Fruit fly (Drosophila melanogaster) whole organism, embryonic: ENCODE data around the gene CG46427.

Source experiments
- Abd-B ChIP-seq: fragments of 200-800 bp; sonication (Bioruptor generic); optimal IDR thresholded peaks from 2 replicates; lab custom pipeline; 2018; ENCODE audit warnings: missing biosample characterization, mild to moderate bottlenecking, missing genetic modification characterization, moderate library complexity
- B-H1 ChIP-seq: fragments of 200-800 bp; sonication (Bioruptor generic); IDR thresholded peaks from 3 replicates; pipeline ENCODE4 v1.3.6; 2022; ENCODE audit warnings: missing biosample characterization, missing genetic modification characterization
- B-H2 ChIP-seq: fragments of 200-800 bp; sonication (Bioruptor generic); optimal IDR thresholded peaks from 2 replicates; lab custom pipeline; 2018; ENCODE audit warnings: missing biosample characterization, mild to moderate bottlenecking, missing genetic modification characterization
- CG11695 ChIP-seq: fragments of 200-800 bp; sonication (Bioruptor generic); IDR thresholded peaks from 3 replicates; pipeline ENCODE4 v1.3.6; 2022; ENCODE audit warnings: missing biosample characterization, missing genetic modification characterization
- CG12104 ChIP-seq: fragments of 200-800 bp; sonication (Bioruptor generic); optimal IDR thresholded peaks from 3 replicates; lab custom pipeline; 2016; ENCODE audit warnings: missing biosample characterization, missing genetic modification characterization
- CG12155 ChIP-seq: fragments of 200-800 bp; sonication (Bioruptor generic); optimal IDR thresholded peaks from 3 replicates; lab custom pipeline; 2016; ENCODE audit warnings: missing biosample characterization, missing genetic modification characterization
- CG12659 ChIP-seq: fragments of 200-800 bp; sonication (Bioruptor generic); optimal IDR thresholded peaks from 3 replicates; lab custom pipeline; 2017; ENCODE audit warnings: mild to moderate bottlenecking, missing biosample characterization, missing genetic modification reagents, missing genetic modification characterization
- CG15479 ChIP-seq: fragments of 200-800 bp; sonication (Bioruptor generic); optimal IDR thresholded peaks from 3 replicates; lab custom pipeline; 2019; ENCODE audit warnings: missing biosample characterization, mild to moderate bottlenecking, missing genetic modification characterization, moderate library complexity
- CG1832 ChIP-seq: fragments of 200-800 bp; sonication (Bioruptor generic); optimal IDR thresholded peaks from 2 replicates; lab custom pipeline; 2017; ENCODE audit warnings: missing biosample characterization, mild to moderate bottlenecking, missing genetic modification characterization, inconsistent platforms
- CG2120 ChIP-seq: fragments of 200-800 bp; sonication (Bioruptor generic); optimal IDR thresholded peaks from 3 replicates; lab custom pipeline; 2016; ENCODE audit warnings: missing biosample characterization, missing genetic modification characterization
- CG2678 ChIP-seq: fragments of 200-800 bp; sonication (Bioruptor generic); optimal IDR thresholded peaks from 3 replicates; lab custom pipeline; 2019; ENCODE audit warnings: missing biosample characterization, mild to moderate bottlenecking, missing genetic modification characterization, moderate library complexity
- CG31441 ChIP-seq: fragments of 200-800 bp; sonication (Bioruptor generic); IDR thresholded peaks from 2 replicates; pipeline ENCODE4 v1.3.6; 2022; ENCODE audit warnings: missing biosample characterization, missing genetic modification characterization
- CG34376 ChIP-seq: fragments of 200-800 bp; sonication (Bioruptor generic); optimal IDR thresholded peaks from 2 replicates; lab custom pipeline; 2018; ENCODE audit warnings: missing biosample characterization, mild to moderate bottlenecking, missing genetic modification characterization
- CG4328 ChIP-seq: fragments of 200-800 bp; sonication (Bioruptor generic); optimal IDR thresholded peaks from 3 replicates; lab custom pipeline; 2017; ENCODE audit warnings: missing biosample characterization, missing genetic modification reagents, missing genetic modification characterization
- CG4424 ChIP-seq: fragments of 200-800 bp; sonication (Bioruptor generic); optimal IDR thresholded peaks from 3 replicates; lab custom pipeline; 2016; ENCODE audit warnings: missing biosample characterization, missing genetic modification characterization
- CG7372 ChIP-seq: fragments of 200-800 bp; sonication (Bioruptor generic); IDR thresholded peaks from 2 replicates; pipeline ENCODE4 v1.3.6; 2022; ENCODE audit warnings: missing biosample characterization, missing genetic modification characterization
- CG7786 ChIP-seq: fragments of 200-800 bp; sonication (Bioruptor generic); optimal IDR thresholded peaks from 2 replicates; lab custom pipeline; 2016; ENCODE audit warnings: missing biosample characterization, missing genetic modification characterization
- CG8290 ChIP-seq, 3 experiments: fragments of 200-800 bp; sonication (Bioruptor generic); optimal IDR thresholded peaks; 2 replicates each; lab custom pipeline; 2016 to 2019; ENCODE audit warnings: missing biosample characterization in 3 of 3, missing genetic modification characterization in 3 of 3, mild to moderate bottlenecking in 2 of 3, moderate library complexity in 1 of 3
- CG8478 ChIP-seq: fragments of >200 bp; optimal IDR thresholded peaks from 2 replicates; lab custom pipeline; 2018
- CG8924 ChIP-seq: fragments of 200-800 bp; optimal IDR thresholded peaks from 3 replicates; lab custom pipeline; 2019; ENCODE audit warnings: missing biosample characterization, mild to moderate bottlenecking, missing genetic modification characterization, moderate library complexity
- CG9797 ChIP-seq: fragments of 200-800 bp; sonication (Bioruptor generic); optimal IDR thresholded peaks from 3 replicates; lab custom pipeline; 2018; ENCODE audit warnings: missing biosample characterization, mild to moderate bottlenecking, missing genetic modification characterization
- CG9817 ChIP-seq: fragments of 200-800 bp; sonication (Bioruptor generic); optimal IDR thresholded peaks from 2 replicates; lab custom pipeline; 2018; ENCODE audit warnings: missing biosample characterization, mild to moderate bottlenecking, missing genetic modification characterization, moderate library complexity
- D ChIP-seq, 2 experiments: fragments of 200-800 bp in 1 of 2; fragments of >200 bp in 1 of 2; sonication (Bioruptor generic) in 1 of 2; optimal IDR thresholded peaks; 2 replicates in 1 of 2; 3 replicates in 1 of 2; lab custom pipeline; 2017; ENCODE audit warnings: mild to moderate bottlenecking in 1 of 2, missing biosample characterization in 1 of 2, missing genetic modification characterization in 1 of 2, missing genetic modification reagents in 1 of 2
- Deaf1 ChIP-seq: fragments of 200-800 bp; optimal IDR thresholded peaks from 3 replicates; lab custom pipeline; 2019; ENCODE audit warnings: missing biosample characterization, mild to moderate bottlenecking, missing genetic modification characterization, moderate library complexity
- H15 ChIP-seq: fragments of 200-800 bp; sonication (Bioruptor generic); IDR thresholded peaks from 3 replicates; pipeline ENCODE4 v1.3.6; 2022; ENCODE audit warnings: missing biosample characterization, missing genetic modification characterization
- Hsf ChIP-seq: fragments of 200-800 bp; sonication (Bioruptor generic); optimal IDR thresholded peaks from 3 replicates; lab custom pipeline; 2016; ENCODE audit warnings: missing biosample characterization, missing genetic modification characterization
- Jarid2 ChIP-seq: fragments of 200-800 bp; sonication (Bioruptor generic); optimal IDR thresholded peaks from 3 replicates; lab custom pipeline; 2017; ENCODE audit warnings: mild to moderate bottlenecking, missing biosample characterization, missing genetic modification reagents, missing genetic modification characterization
- Meics ChIP-seq: fragments of 200-800 bp; sonication (Bioruptor generic); optimal IDR thresholded peaks from 2 replicates; lab custom pipeline; 2017; ENCODE audit warnings: missing biosample characterization, mild to moderate bottlenecking, missing genetic modification characterization
- Optix ChIP-seq: fragments of 200-800 bp; sonication (Bioruptor generic); IDR thresholded peaks from 3 replicates; pipeline ENCODE4 v1.3.6; 2022; ENCODE audit warnings: missing biosample characterization, missing genetic modification characterization
- Pdp1 ChIP-seq, 2 experiments: fragments of 200-800 bp; sonication (Bioruptor generic); optimal IDR thresholded peaks; 3 replicates each; lab custom pipeline; 2016; ENCODE audit warnings: missing biosample characterization in 2 of 2, missing genetic modification characterization in 2 of 2, mild to moderate bottlenecking in 1 of 2, moderate library complexity in 1 of 2
- Sox100B ChIP-seq: fragments of 200-800 bp; sonication (Bioruptor generic); optimal IDR thresholded peaks from 3 replicates; lab custom pipeline; 2018; ENCODE audit warnings: missing biosample characterization, mild to moderate bottlenecking, missing genetic modification characterization
- Ssrp ChIP-seq: fragments of 200-800 bp; sonication (Bioruptor generic); optimal IDR thresholded peaks from 2 replicates; lab custom pipeline; 2018; ENCODE audit warnings: missing biosample characterization, mild to moderate bottlenecking, missing genetic modification characterization, moderate library complexity
- Stat92E ChIP-seq, 3 experiments: fragments of >200 bp in 2 of 3; fragments of 200-800 bp in 1 of 3; sonication (Bioruptor generic) in 1 of 3; optimal IDR thresholded peaks; 2 replicates each; lab custom pipeline; 2017 to 2019; ENCODE audit warnings: missing biosample characterization in 3 of 3, missing genetic modification characterization in 3 of 3, mild to moderate bottlenecking in 1 of 3, moderate library complexity in 1 of 3
- Tbp ChIP-seq: fragments of >200 bp; optimal IDR thresholded peaks from 2 replicates; lab custom pipeline; 2018; ENCODE audit warnings: missing biosample characterization, missing genetic modification characterization
- ato ChIP-seq: fragments of 200-800 bp; sonication (Bioruptor generic); IDR thresholded peaks from 2 replicates; pipeline ENCODE4 v1.3.6; 2022; ENCODE audit warnings: missing biosample characterization, missing genetic modification characterization; ENCODE audit not compliant: partially characterized antibody
- bigmax ChIP-seq: fragments of 200-800 bp; sonication (Bioruptor generic); optimal IDR thresholded peaks from 2 replicates; lab custom pipeline; 2018; ENCODE audit warnings: missing biosample characterization, mild to moderate bottlenecking, missing genetic modification characterization
- ems ChIP-seq: fragments of 200-800 bp; sonication (Bioruptor generic); optimal IDR thresholded peaks from 3 replicates; lab custom pipeline; 2016; ENCODE audit warnings: missing biosample characterization, missing genetic modification characterization
- gt ChIP-seq: fragments of 200-800 bp; sonication (Bioruptor generic); IDR thresholded peaks from 2 replicates; pipeline ENCODE4 v1.3.6; 2022; ENCODE audit warnings: missing biosample characterization, missing genetic modification characterization
- hbn ChIP-seq: fragments of 200-800 bp; sonication (Bioruptor generic); IDR thresholded peaks from 2 replicates; pipeline ENCODE4 v1.3.6; 2022; ENCODE audit warnings: missing biosample characterization, missing genetic modification characterization; ENCODE audit not compliant: partially characterized antibody
- hkb ChIP-seq, 2 experiments: fragments of 200-800 bp in 1 of 2; fragments of >200 bp in 1 of 2; sonication (Bioruptor generic) in 1 of 2; IDR thresholded peaks in 1 of 2; optimal IDR thresholded peaks in 1 of 2; 2 replicates each; pipeline versions ENCODE4 v1.3.6 to Lab custom; 2017 to 2022; ENCODE audit warnings: missing biosample characterization in 1 of 2, missing genetic modification characterization in 1 of 2
- insv ChIP-seq, 2 experiments: fragments of 200-800 bp; sonication (Bioruptor generic); optimal IDR thresholded peaks; 3 replicates each; lab custom pipeline; 2016 to 2018; ENCODE audit warnings: missing biosample characterization in 2 of 2, missing genetic modification characterization in 2 of 2
- knrl ChIP-seq: fragments of 200-800 bp; sonication (Bioruptor generic); IDR thresholded peaks from 3 replicates; pipeline ENCODE4 v1.3.6; 2022; ENCODE audit warnings: missing biosample characterization, missing genetic modification characterization; ENCODE audit not compliant: partially characterized antibody
- rib ChIP-seq: fragments of 200-800 bp; sonication (Bioruptor generic); IDR thresholded peaks from 2 replicates; pipeline ENCODE4 v1.3.6; 2022; ENCODE audit warnings: missing biosample characterization, missing genetic modification characterization
- sna ChIP-seq: fragments of 200-800 bp; sonication (Bioruptor generic); IDR thresholded peaks from 2 replicates; pipeline ENCODE4 v1.3.6; 2022; ENCODE audit warnings: missing biosample characterization, missing genetic modification characterization; ENCODE audit not compliant: partially characterized antibody
- sug ChIP-seq: fragments of 200-800 bp; optimal IDR thresholded peaks from 2 replicates; lab custom pipeline; 2019; ENCODE audit warnings: missing biosample characterization, mild to moderate bottlenecking, missing genetic modification characterization, moderate library complexity
- zen ChIP-seq: fragments of 200-800 bp; sonication (Bioruptor generic); optimal IDR thresholded peaks from 3 replicates; lab custom pipeline; 2018; ENCODE audit warnings: missing biosample characterization, mild to moderate bottlenecking, missing genetic modification characterization, moderate library complexity

CG46427 gene

dm6 chr3R:12425510-12426309, 13.2 kb downstream of the CG46427 start, which contains the start of gene Pp1-87B (continued):
- TF ChIP-seq CG8924 (peak; percentile 43), CG2120 (GFP tag; lab: Kevin White, UChicago) (peak; percentile 7), CG11695 (GFP tag; lab: Robert Waterston, UW) (no peak), ato (no peak), CG34376 (GFP tag; lab: Kevin White, UChicago) (peak; percentile 9), zen (tag; lab: Kevin White, UChicago) (peak; percentile 38), B-H2 (no peak), CG2678 (no peak), Tbp (GFP tag; lab: Kevin White, UChicago) (peak; percentile 21), rib (GFP tag; lab: Robert Waterston, UW) (no peak), Jarid2 (GFP tag; lab: Kevin White, UChicago) (no peak), CG4424 (GFP tag; lab: Kevin White, UChicago) (peak; percentile 8), Ssrp (tag; lab: Kevin White, UChicago) (no peak), CG4328 (GFP tag; lab: Kevin White, UChicago) (peak; percentile 32), B-H1 (GFP tag; lab: Robert Waterston, UW) (no peak), Hsf (peak; percentile 13), CG12104 (GFP tag; lab: Kevin White, UChicago) (peak; percentile 36), sug (tag; lab: Kevin White, UChicago) (peak; percentile 55), insv (GFP tag; optimal IDR thresholded peaks at IDR 0.05; lab: Kevin White, UChicago) (peak; percentile 88 to 99), CG7372 (GFP tag; lab: Robert Waterston, UW) (no peak), bigmax (GFP tag; lab: Kevin White, UChicago) (no peak), hkb (optimal IDR thresholded peaks at IDR 0.05; lab: Kevin White, UChicago) (peak; percentile 92), hkb (GFP tag; IDR thresholded peaks at IDR 0.05; lab: Robert Waterston, UW) (no peak), CG7786 (GFP tag; lab: Kevin White, UChicago) (peak; percentile 2), Pdp1 (GFP tag; optimal IDR thresholded peaks at IDR 0.05; lab: Kevin White, UChicago) (peak in 1 of 2 experiments; percentile 73), CG9797 (peak; percentile 49), Meics (GFP tag; lab: Kevin White, UChicago) (peak; percentile 56), knrl (GFP tag; lab: Robert Waterston, UW) (peak; percentile 43; the same call in 2 of the 3 replicates), CG8290 (GFP tag; optimal IDR thresholded peaks at IDR 0.05; lab: Kevin White, UChicago) (peak; percentile 39), CG8290 (tag; optimal IDR thresholded peaks at IDR 0.05; lab: Kevin White, UChicago) (peak in 1 of 2 experiments; percentile 46), CG15479 (GFP tag; lab: Kevin White, UChicago) (no peak), ems (GFP tag; lab: Kevin White, UChicago) (no peak), D (optimal IDR thresholded peaks at IDR 0.05; lab: Kevin White, UChicago) (no peak), D (GFP tag; optimal IDR thresholded peaks at IDR 0.05; lab: Kevin White, UChicago) (no peak), CG12659 (GFP tag; lab: Kevin White, UChicago) (peak; percentile 87), CG1832 (GFP tag; lab: Kevin White, UChicago) (peak; percentile 95), Optix (GFP tag; lab: Robert Waterston, UW) (no peak), gt (GFP tag; lab: Robert Waterston, UW) (no peak), CG31441 (GFP tag; lab: Robert Waterston, UW) (peak; percentile 25; the same call in 1 of the 2 replicates), Stat92E (GFP tag; optimal IDR thresholded peaks at IDR 0.05; lab: Kevin White, UChicago) (peak in 1 of 3 experiments; percentile 16), Abd-B (GFP tag; lab: Kevin White, UChicago) (peak; percentile 30), H15 (GFP tag; lab: Robert Waterston, UW) (no peak), Sox100B (no peak), CG12155 (GFP tag; lab: Kevin White, UChicago) (no peak), CG8478 (lab: Kevin White, UChicago) (peak; percentile 97), Deaf1 (tag; lab: Kevin White, UChicago) (no peak), CG9817 (no peak), sna (GFP tag; lab: Robert Waterston, UW) (no peak), hbn (GFP tag; lab: Robert Waterston, UW) (0 out of 2 replicates have a peak, but pooled peaks have one; percentile 28)
